Fruit fly (Drosophila melanogaster) whole organism, adult: Measurements from ENCODE around the gene Nepl3.

Source experiments
- cic ChIP-seq: fragments of 200-800 bp; sonication (Bioruptor generic); optimal IDR thresholded peaks from 2 replicates; lab custom pipeline; 2017; ENCODE audit warnings: missing biosample characterization, mild to moderate bottlenecking, missing genetic modification characterization, moderate library complexity
- ovo ChIP-seq: fragments of 200-800 bp; sonication (Bioruptor generic); optimal IDR thresholded peaks from 2 replicates; lab custom pipeline; 2016; ENCODE audit warnings: missing biosample characterization, missing genetic modification characterization

DNA sequence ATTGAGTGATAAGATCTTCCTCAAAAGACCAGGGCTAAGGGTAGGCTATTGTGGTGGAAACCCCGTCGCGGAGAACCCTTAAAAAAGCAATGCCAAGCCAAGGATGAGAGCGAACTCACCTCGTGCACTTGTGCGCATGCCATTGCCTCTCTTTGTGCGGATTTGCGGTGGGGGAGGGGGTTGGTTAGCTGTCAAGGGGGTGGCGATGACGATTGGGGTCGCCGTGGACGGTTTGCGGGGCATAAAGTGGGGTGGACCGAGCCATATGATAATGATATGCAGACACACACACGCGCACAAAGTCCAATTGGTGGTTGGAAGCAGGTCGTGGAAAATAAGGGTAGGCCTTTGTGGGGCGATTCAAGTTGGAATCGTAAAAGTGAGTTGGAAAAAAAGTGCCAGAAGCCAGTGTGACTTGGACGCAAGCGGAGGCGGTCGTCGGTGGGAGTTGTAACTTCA lies 20.6 kb downstream of the Nepl3 start, which contains the start of the genes CG14042 and SP555:
- no peak for TF ChIP-seq cic (GFP tag; lab: Kevin White, UChicago)
- TF ChIP-seq ovo (GFP tag; lab: Kevin White, UChicago) = no peak
